Fruit fly (Drosophila melanogaster) whole organism, prepupa: ENCODE data around the gene Tcs4.

ENCODE experiments used
- Blimp-1 ChIP-seq: fragments of 200-800 bp; sonication (Bioruptor generic); optimal IDR thresholded peaks from 3 replicates; lab custom pipeline; 2017; ENCODE audit warnings: missing biosample characterization, missing genetic modification characterization, mild to moderate bottlenecking, moderate library complexity, missing genetic modification reagents
- CG10631 ChIP-seq: fragments of 200-800 bp; sonication (Bioruptor generic); optimal IDR thresholded peaks from 2 replicates; lab custom pipeline; 2016; ENCODE audit warnings: missing biosample characterization, missing genetic modification characterization
- CG10669 ChIP-seq: fragments of 200-800 bp; sonication (Bioruptor generic); optimal IDR thresholded peaks from 3 replicates; lab custom pipeline; 2018; ENCODE audit warnings: missing biosample characterization, mild to moderate bottlenecking, missing genetic modification characterization, moderate library complexity
- CG11294 ChIP-seq: fragments of 200-800 bp; sonication (Bioruptor generic); IDR thresholded peaks from 2 replicates; pipeline ENCODE4 v1.3.6; 2022; ENCODE audit warnings: missing biosample characterization, missing genetic modification characterization
- CG11762 ChIP-seq: fragments of 200-800 bp; sonication (Bioruptor generic); optimal IDR thresholded peaks from 3 replicates; lab custom pipeline; 2016; ENCODE audit warnings: missing biosample characterization, missing genetic modification characterization; ENCODE audit not compliant: insufficient read depth
- CG15336 ChIP-seq: fragments of 200-800 bp; sonication (Bioruptor generic); IDR thresholded peaks from 2 replicates; pipeline ENCODE4 v1.3.6; 2022; ENCODE audit warnings: missing biosample characterization, missing genetic modification characterization
- CG1621 ChIP-seq: fragments of 200-800 bp; sonication (Bioruptor generic); optimal IDR thresholded peaks from 3 replicates; lab custom pipeline; 2018; ENCODE audit warnings: missing biosample characterization, mild to moderate bottlenecking, missing genetic modification characterization
- CG16779 ChIP-seq: fragments of 200-800 bp; sonication (Bioruptor generic); optimal IDR thresholded peaks from 3 replicates; lab custom pipeline; 2017; ENCODE audit warnings: missing biosample characterization, mild to moderate bottlenecking, missing genetic modification characterization
- CG3032 ChIP-seq: fragments of 200-800 bp; optimal IDR thresholded peaks from 2 replicates; lab custom pipeline; 2019; ENCODE audit warnings: missing biosample characterization, mild to moderate bottlenecking, missing genetic modification characterization, moderate library complexity
- CG31627 ChIP-seq: fragments of 200-800 bp; sonication (Bioruptor generic); optimal IDR thresholded peaks from 3 replicates; lab custom pipeline; 2016; ENCODE audit warnings: missing biosample characterization, missing genetic modification characterization
- CG32006 ChIP-seq: fragments of 200-800 bp; sonication (Bioruptor generic); optimal IDR thresholded peaks from 3 replicates; lab custom pipeline; 2017; ENCODE audit warnings: missing biosample characterization, mild to moderate bottlenecking, missing genetic modification characterization
- CG34406 ChIP-seq: fragments of 200-800 bp; sonication (Bioruptor generic); optimal IDR thresholded peaks from 3 replicates; lab custom pipeline; 2016; ENCODE audit warnings: missing biosample characterization, missing genetic modification characterization
- CG3919 ChIP-seq: fragments of 200-800 bp; sonication (Bioruptor generic); optimal IDR thresholded peaks from 3 replicates; lab custom pipeline; 2016; ENCODE audit warnings: missing biosample characterization, missing genetic modification characterization
- CG4318 ChIP-seq: fragments of 200-800 bp; sonication (Bioruptor generic); optimal IDR thresholded peaks from 3 replicates; lab custom pipeline; 2017; ENCODE audit warnings: missing biosample characterization, mild to moderate bottlenecking, missing genetic modification characterization
- CG6163 ChIP-seq: fragments of 200-800 bp; sonication (Bioruptor generic); IDR thresholded peaks from 3 replicates; pipeline ENCODE4 v1.3.6; 2022; ENCODE audit warnings: missing biosample characterization, missing genetic modification characterization
- CG6276 ChIP-seq: fragments of 200-800 bp; sonication (Bioruptor generic); optimal IDR thresholded peaks from 2 replicates; lab custom pipeline; 2017; ENCODE audit warnings: missing biosample characterization, mild to moderate bottlenecking, missing genetic modification characterization
- CG6808 ChIP-seq: fragments of 200-800 bp; sonication (Bioruptor generic); optimal IDR thresholded peaks from 3 replicates; lab custom pipeline; 2017; ENCODE audit warnings: missing biosample characterization, missing genetic modification characterization, mild to moderate bottlenecking, moderate library complexity, missing genetic modification reagents
- CG6854 ChIP-seq: fragments of 200-800 bp; sonication (Bioruptor generic); optimal IDR thresholded peaks from 2 replicates; lab custom pipeline; 2017; ENCODE audit warnings: missing biosample characterization, mild to moderate bottlenecking, missing genetic modification characterization
- CG7368 ChIP-seq: fragments of 200-800 bp; sonication (Bioruptor generic); optimal IDR thresholded peaks from 3 replicates; lab custom pipeline; 2016; ENCODE audit warnings: missing biosample characterization, missing genetic modification characterization
- CG8319 ChIP-seq: fragments of 200-800 bp; sonication (Bioruptor generic); optimal IDR thresholded peaks from 3 replicates; lab custom pipeline; 2016; ENCODE audit warnings: missing biosample characterization, missing genetic modification characterization
- CG8632 ChIP-seq: fragments of 200-800 bp; sonication (Bioruptor generic); optimal IDR thresholded peaks from 3 replicates; lab custom pipeline; 2016; ENCODE audit warnings: missing biosample characterization, missing genetic modification characterization
- CG9139 ChIP-seq: fragments of 200-800 bp; sonication (Bioruptor generic); optimal IDR thresholded peaks from 3 replicates; lab custom pipeline; 2017; ENCODE audit warnings: missing biosample characterization, mild to moderate bottlenecking, missing genetic modification characterization
- Eip75B ChIP-seq: fragments of 200-800 bp; sonication (Bioruptor generic); optimal IDR thresholded peaks from 3 replicates; lab custom pipeline; 2016; ENCODE audit warnings: missing biosample characterization, missing genetic modification characterization
- Eip78C ChIP-seq: fragments of 200-800 bp; sonication (Bioruptor generic); peaks from one replicate; lab custom pipeline; 2016; ENCODE audit warnings: missing biosample characterization, missing genetic modification characterization
- Ets96B ChIP-seq: fragments of 200-800 bp; optimal IDR thresholded peaks from 2 replicates; lab custom pipeline; 2019; ENCODE audit warnings: missing biosample characterization, mild to moderate bottlenecking, missing genetic modification characterization, moderate library complexity
- Gug ChIP-seq: fragments of 200-800 bp; sonication (Bioruptor generic); IDR thresholded peaks from 2 replicates; pipeline ENCODE4 v1.3.6; 2022; ENCODE audit warnings: missing biosample characterization, missing genetic modification characterization
- Hr39 ChIP-seq: fragments of 200-800 bp; sonication (Bioruptor generic); optimal IDR thresholded peaks from 2 replicates; lab custom pipeline; 2016; ENCODE audit warnings: missing biosample characterization, missing genetic modification characterization
- Hr4 ChIP-seq: fragments of 200-800 bp; sonication (Bioruptor generic); optimal IDR thresholded peaks from 3 replicates; lab custom pipeline; 2016; ENCODE audit warnings: missing biosample characterization, missing genetic modification characterization
- Lpt ChIP-seq: fragments of 200-800 bp; sonication (Bioruptor generic); optimal IDR thresholded peaks from 3 replicates; lab custom pipeline; 2016; ENCODE audit warnings: missing biosample characterization, missing genetic modification characterization
- OdsH ChIP-seq: fragments of 200-800 bp; sonication (Bioruptor generic); optimal IDR thresholded peaks from 3 replicates; lab custom pipeline; 2016; ENCODE audit warnings: missing biosample characterization, missing genetic modification characterization
- Smox ChIP-seq: fragments of 200-800 bp; sonication (Bioruptor generic); optimal IDR thresholded peaks from 3 replicates; lab custom pipeline; 2016; ENCODE audit warnings: missing biosample characterization, missing genetic modification characterization
- Sox102F ChIP-seq: fragments of 200-800 bp; sonication (Bioruptor generic); optimal IDR thresholded peaks from 2 replicates; lab custom pipeline; 2016; ENCODE audit warnings: missing biosample characterization, mild to moderate bottlenecking, missing genetic modification characterization
- Sox14 ChIP-seq: fragments of 200-800 bp; sonication (Bioruptor generic); optimal IDR thresholded peaks from 3 replicates; lab custom pipeline; 2016; ENCODE audit warnings: missing biosample characterization, missing genetic modification characterization
- Sox15 ChIP-seq: fragments of 200-800 bp; sonication (Bioruptor generic); optimal IDR thresholded peaks from 3 replicates; lab custom pipeline; 2016; ENCODE audit warnings: missing biosample characterization, missing genetic modification characterization
- achi ChIP-seq: fragments of 200-800 bp; sonication (Bioruptor generic); optimal IDR thresholded peaks from 3 replicates; lab custom pipeline; 2016; ENCODE audit warnings: missing biosample characterization, missing genetic modification characterization
- acj6 ChIP-seq: fragments of 200-800 bp; sonication (Bioruptor generic); optimal IDR thresholded peaks from 3 replicates; lab custom pipeline; 2016; ENCODE audit warnings: missing biosample characterization, missing genetic modification characterization
- cyc ChIP-seq: fragments of 200-800 bp; sonication (Bioruptor generic); optimal IDR thresholded peaks from 3 replicates; lab custom pipeline; 2016; ENCODE audit warnings: missing biosample characterization, missing genetic modification characterization
- dsx ChIP-seq: fragments of 200-800 bp; optimal IDR thresholded peaks from 3 replicates; lab custom pipeline; 2019; ENCODE audit warnings: missing biosample characterization, mild to moderate bottlenecking, missing genetic modification characterization, moderate library complexity; ENCODE audit not compliant: poor library complexity, severe bottlenecking
- eg ChIP-seq: fragments of 200-800 bp; sonication (Bioruptor generic); IDR thresholded peaks from 3 replicates; pipeline ENCODE4 v1.3.6; 2022; ENCODE audit warnings: missing biosample characterization, missing genetic modification characterization
- esn ChIP-seq: fragments of 200-800 bp; sonication (Bioruptor generic); optimal IDR thresholded peaks from 2 replicates; lab custom pipeline; 2016; ENCODE audit warnings: missing biosample characterization, mild to moderate bottlenecking, missing genetic modification characterization, moderate library complexity
- fd85E ChIP-seq: fragments of 200-800 bp; sonication (Bioruptor generic); optimal IDR thresholded peaks from 3 replicates; lab custom pipeline; 2016; ENCODE audit warnings: missing biosample characterization, missing genetic modification characterization
- fkh ChIP-seq: fragments of 200-800 bp; sonication (Bioruptor generic); optimal IDR thresholded peaks from 3 replicates; lab custom pipeline; 2017; ENCODE audit warnings: missing biosample characterization, mild to moderate bottlenecking, missing genetic modification characterization, moderate library complexity
- lz ChIP-seq: fragments of 200-800 bp; sonication (Bioruptor generic); optimal IDR thresholded peaks from 3 replicates; lab custom pipeline; 2016; ENCODE audit warnings: missing biosample characterization, missing genetic modification characterization
- net ChIP-seq: fragments of 200-800 bp; sonication (Bioruptor generic); optimal IDR thresholded peaks from 3 replicates; lab custom pipeline; 2016; ENCODE audit warnings: missing biosample characterization, missing genetic modification characterization
- pdm3 ChIP-seq: fragments of 200-800 bp; sonication (Bioruptor generic); optimal IDR thresholded peaks from 3 replicates; lab custom pipeline; 2016; ENCODE audit warnings: missing biosample characterization, missing genetic modification characterization
- topi ChIP-seq: fragments of 200-800 bp; sonication (Bioruptor generic); optimal IDR thresholded peaks from 3 replicates; lab custom pipeline; 2016; ENCODE audit warnings: missing biosample characterization, missing genetic modification characterization
- vri ChIP-seq: fragments of 200-800 bp; sonication (Bioruptor generic); optimal IDR thresholded peaks from 3 replicates; lab custom pipeline; 2016; ENCODE audit warnings: missing biosample characterization, mild to moderate bottlenecking, missing genetic modification characterization

Gene Tcs4

dm6 chrX:19662583-19663195, 38.9 kb downstream of the Tcs4 start:
- TF ChIP-seq eg (GFP tag; lab: Robert Waterston, UW), result peak; percentile 53; the same call in 1 of the 3 replicates
- TF ChIP-seq CG7368, result peak; percentile 11
- peak; percentile 37; the same call in 1 of the 2 replicates for TF ChIP-seq CG15336
- no peak for TF ChIP-seq Hr4 (GFP tag; lab: Kevin White, UChicago)
- no peak for TF ChIP-seq CG31627
- no peak for TF ChIP-seq Sox14
- TF ChIP-seq CG6808 (GFP tag; lab: Kevin White, UChicago), result no peak
- no peak for TF ChIP-seq Sox15 (GFP tag; lab: Kevin White, UChicago)
- TF ChIP-seq CG32006, result no peak
- TF ChIP-seq CG6163 (GFP tag; lab: Robert Waterston, UW), result peak; percentile 60; the same call in 1 of the 3 replicates
- TF ChIP-seq Lpt (GFP tag; lab: Kevin White, UChicago), result peak; percentile 20
- TF ChIP-seq CG6854 (GFP tag; lab: Kevin White, UChicago), result peak; percentile 48
- no peak for TF ChIP-seq CG4318 (GFP tag; lab: Kevin White, UChicago)
- TF ChIP-seq CG11762 (GFP tag; lab: Kevin White, UChicago), result no peak
- peak; percentile 66 for TF ChIP-seq dsx (GFP tag; lab: Kevin White, UChicago)

- TF ChIP-seq fkh (GFP tag; lab: Kevin White, UChicago), result no peak
- TF ChIP-seq cyc, result peak; percentile 71
- no peak for TF ChIP-seq CG3919 (GFP tag; lab: Kevin White, UChicago)
- no peak for TF ChIP-seq Ets96B (tag; lab: Kevin White, UChicago)
- TF ChIP-seq Hr39 (GFP tag; lab: Kevin White, UChicago), result peak; percentile 76
- no peak for TF ChIP-seq CG6276 (GFP tag; lab: Kevin White, UChicago)
- peak; percentile 3 for TF ChIP-seq CG34406
- TF ChIP-seq fd85E (GFP tag; lab: Kevin White, UChicago), result no peak
- TF ChIP-seq acj6 (GFP tag; lab: Kevin White, UChicago), result no peak
- TF ChIP-seq CG10669 (GFP tag; lab: Kevin White, UChicago), result no peak
- no peak for TF ChIP-seq net (GFP tag; lab: Kevin White, UChicago)
- TF ChIP-seq lz (GFP tag; lab: Kevin White, UChicago), result peak; percentile 68
- TF ChIP-seq Hr4 (GFP tag; lab: Kevin White, UChicago), result no peak
- no peak for TF ChIP-seq CG11294 (GFP tag; lab: Robert Waterston, UW)
- TF ChIP-seq topi, result no peak
- TF ChIP-seq Eip78C (GFP tag; lab: Kevin White, UChicago), result peak; percentile 77
- TF ChIP-seq Eip75B (GFP tag; lab: Kevin White, UChicago), result no peak
- no peak for TF ChIP-seq achi (GFP tag; lab: Kevin White, UChicago)
- TF ChIP-seq CG3032, result peak; percentile 43
- peak; percentile 66; the same call in 2 of the 3 replicates for TF ChIP-seq CG6163 (GFP tag; lab: Robert Waterston, UW)
- TF ChIP-seq CG10631, result no peak
- TF ChIP-seq CG11762 (GFP tag; lab: Kevin White, UChicago), result no peak
- TF ChIP-seq vri (GFP tag; lab: Kevin White, UChicago), result no peak
- no peak for TF ChIP-seq pdm3 (GFP tag; lab: Kevin White, UChicago)
- no peak for TF ChIP-seq CG8319 (GFP tag; lab: Kevin White, UChicago)
- no peak for TF ChIP-seq OdsH (GFP tag; lab: Kevin White, UChicago)
- TF ChIP-seq Blimp-1 (GFP tag; lab: Kevin White, UChicago), result no peak
- no peak for TF ChIP-seq CG16779 (tag; lab: Kevin White, UChicago)
- no peak for TF ChIP-seq CG7368
- peak; percentile 33; the same call in 1 of the 3 replicates for TF ChIP-seq eg (GFP tag; lab: Robert Waterston, UW)
- no peak for TF ChIP-seq Smox (GFP tag; lab: Kevin White, UChicago)
- TF ChIP-seq CG31627, result peak; percentile 74
- TF ChIP-seq CG9139, result no peak
- no peak for TF ChIP-seq CG15336
- TF ChIP-seq Sox14, result peak; percentile 74
- peak; percentile 58 for TF ChIP-seq esn (GFP tag; lab: Kevin White, UChicago)
- peak; percentile 13 for TF ChIP-seq Lpt (GFP tag; lab: Kevin White, UChicago)
- 0 out of 2 replicates have a peak, but pooled peaks have one; percentile 32 for TF ChIP-seq Gug (GFP tag; lab: Robert Waterston, UW)
- no peak for TF ChIP-seq CG8632 (GFP tag; lab: Kevin White, UChicago)
- peak; percentile 5 for TF ChIP-seq CG1621
- no peak for TF ChIP-seq Sox102F (GFP tag; lab: Kevin White, UChicago)
Measured at dm6 chrX:19651757-19652419, 49.7 kb downstream of the Tcs4 start, which contains the start of the genes Ranbp21 and Elys. Ranbp21 (minus strand) TSS chrX:19652269. Elys (plus strand) TSS chrX:19652305.
